Worm (Caenorhabditis elegans): ENCODE measurements around the gene ttbk-3.

ce11 chrIV:9875646-9876045 is 14.1 kb downstream of the ttbk-3 start:
- TF ChIP-seq ama-1 (optimal IDR thresholded peaks at IDR 0.05) (no peak), ceh-13 (GFP tag; optimal IDR thresholded peaks at IDR 0.05) (no peak), tbx-11 (GFP tag; IDR thresholded peaks at IDR 0.05) (no peak), hmg-4 (GFP tag; optimal IDR thresholded peaks at IDR 0.05) (no peak), pes-1 (GFP tag; IDR thresholded peaks at IDR 0.05) (no peak), aly-1 (tag; optimal IDR thresholded peaks at IDR 0.05) (no peak), hmbx-1 (tag; optimal IDR thresholded peaks at IDR 0.05) (no peak), B0310.2 (tag; optimal IDR thresholded peaks at IDR 0.05) (no peak), tbx-37 (GFP tag; conservative IDR thresholded peaks at IDR 0.05) (no peak), hnd-1 (tag; optimal IDR thresholded peaks at IDR 0.05) (no peak), ets-7 (tag; optimal IDR thresholded peaks at IDR 0.05) (no peak), scrt-1 (GFP tag; IDR thresholded peaks at IDR 0.05) (no peak)

Measured in whole organism, early embryonic.